Fruit fly (Drosophila melanogaster) whole organism, embryonic: ENCODE results near the gene Dap160.
A peak's percentile ranks its signal among the peaks of the same experiment; 100 is the strongest.

ENCODE experiments used
- CG10462 ChIP-seq: fragments of 200-800 bp; sonication (Bioruptor generic); optimal IDR thresholded peaks from 2 replicates; lab custom pipeline; 2016; ENCODE audit warnings: missing biosample characterization, missing genetic modification characterization
- CG12659 ChIP-seq: fragments of 200-800 bp; sonication (Bioruptor generic); optimal IDR thresholded peaks from 3 replicates; lab custom pipeline; 2017; ENCODE audit warnings: mild to moderate bottlenecking, missing biosample characterization, missing genetic modification reagents, missing genetic modification characterization
- CG12942 ChIP-seq: fragments of 200-800 bp; sonication (Bioruptor generic); optimal IDR thresholded peaks from 3 replicates; lab custom pipeline; 2016; ENCODE audit warnings: missing biosample characterization, missing genetic modification characterization
- CG13424 ChIP-seq: fragments of 200-800 bp; sonication (Bioruptor generic); optimal IDR thresholded peaks from 2 replicates; lab custom pipeline; 2019; ENCODE audit warnings: missing biosample characterization, mild to moderate bottlenecking, missing genetic modification characterization, moderate library complexity
- CG14050 ChIP-seq: fragments of 200-800 bp; sonication (Bioruptor generic); IDR thresholded peaks from 3 replicates; pipeline ENCODE4 v1.3.6; 2022; ENCODE audit warnings: missing biosample characterization, missing genetic modification characterization
- CG14441 ChIP-seq: fragments of 200-800 bp; sonication (Bioruptor generic); IDR thresholded peaks from 2 replicates; pipeline ENCODE4 v1.3.6; 2022; ENCODE audit warnings: missing biosample characterization, missing genetic modification characterization
- CG15696 ChIP-seq: fragments of 200-800 bp; sonication (Bioruptor generic); optimal IDR thresholded peaks from 2 replicates; lab custom pipeline; 2019; ENCODE audit warnings: missing biosample characterization, mild to moderate bottlenecking, missing genetic modification characterization, moderate library complexity
- CG2120 ChIP-seq: fragments of 200-800 bp; sonication (Bioruptor generic); optimal IDR thresholded peaks from 3 replicates; lab custom pipeline; 2016; ENCODE audit warnings: missing biosample characterization, missing genetic modification characterization
- CG31365 ChIP-seq: fragments of 200-800 bp; sonication (Bioruptor generic); optimal IDR thresholded peaks from 2 replicates; lab custom pipeline; 2018; ENCODE audit warnings: missing biosample characterization, mild to moderate bottlenecking, missing genetic modification characterization
- CG33557 ChIP-seq: fragments of 200-800 bp; sonication (Bioruptor generic); optimal IDR thresholded peaks from 2 replicates; lab custom pipeline; 2019; ENCODE audit warnings: missing biosample characterization, mild to moderate bottlenecking, missing genetic modification characterization, moderate library complexity
- CG3847 ChIP-seq: fragments of 200-800 bp; sonication (Bioruptor generic); IDR thresholded peaks from 2 replicates; pipeline ENCODE4 v1.3.6; 2022; ENCODE audit warnings: missing biosample characterization, missing genetic modification characterization
- CG4854 ChIP-seq: fragments of 200-800 bp; sonication (Bioruptor generic); optimal IDR thresholded peaks from 2 replicates; lab custom pipeline; 2016; ENCODE audit warnings: missing biosample characterization, missing genetic modification characterization, inconsistent platforms
- CG6175 ChIP-seq: fragments of 200-800 bp; sonication (Bioruptor generic); IDR thresholded peaks from 3 replicates; pipeline ENCODE4 v1.3.6; 2022; ENCODE audit warnings: missing biosample characterization, missing genetic modification characterization
- CG6683 ChIP-seq: fragments of 200-800 bp; sonication (Bioruptor generic); optimal IDR thresholded peaks from 2 replicates; lab custom pipeline; 2017; ENCODE audit warnings: missing biosample characterization, mild to moderate bottlenecking, missing genetic modification characterization, missing genetic modification reagents
- CG7372 ChIP-seq: fragments of 200-800 bp; sonication (Bioruptor generic); IDR thresholded peaks from 2 replicates; pipeline ENCODE4 v1.3.6; 2022; ENCODE audit warnings: missing biosample characterization, missing genetic modification characterization
- D ChIP-seq, 2 experiments: fragments of 200-800 bp in 1 of 2; fragments of >200 bp in 1 of 2; sonication (Bioruptor generic) in 1 of 2; optimal IDR thresholded peaks; 2 replicates in 1 of 2; 3 replicates in 1 of 2; lab custom pipeline; 2017; ENCODE audit warnings: mild to moderate bottlenecking in 1 of 2, missing biosample characterization in 1 of 2, missing genetic modification characterization in 1 of 2, missing genetic modification reagents in 1 of 2
- Deaf1 ChIP-seq: fragments of 200-800 bp; optimal IDR thresholded peaks from 3 replicates; lab custom pipeline; 2019; ENCODE audit warnings: missing biosample characterization, mild to moderate bottlenecking, missing genetic modification characterization, moderate library complexity
- Doc2 ChIP-seq: fragments of 200-800 bp; sonication (Bioruptor generic); IDR thresholded peaks from 2 replicates; pipeline ENCODE4 v1.3.6; 2022; ENCODE audit warnings: missing biosample characterization, missing genetic modification characterization
- Doc3 ChIP-seq: fragments of 200-800 bp; sonication (Bioruptor generic); IDR thresholded peaks from 3 replicates; pipeline ENCODE4 v1.3.6; 2022; ENCODE audit warnings: missing biosample characterization, missing genetic modification characterization; ENCODE audit not compliant: partially characterized antibody
- Dp ChIP-seq: fragments of 200-800 bp; sonication (Bioruptor generic); optimal IDR thresholded peaks from 2 replicates; lab custom pipeline; 2018; ENCODE audit warnings: missing biosample characterization, mild to moderate bottlenecking, missing genetic modification characterization, moderate library complexity
- ERR ChIP-seq: fragments of 200-800 bp; sonication (Bioruptor generic); optimal IDR thresholded peaks from 2 replicates; lab custom pipeline; 2016; ENCODE audit warnings: missing biosample characterization, missing genetic modification characterization
- Fer1 ChIP-seq: fragments of 200-800 bp; sonication (Bioruptor generic); optimal IDR thresholded peaks from 2 replicates; lab custom pipeline; 2017; ENCODE audit warnings: missing biosample characterization, mild to moderate bottlenecking, missing genetic modification characterization
- Hand ChIP-seq: fragments of 200-800 bp; sonication (Bioruptor generic); optimal IDR thresholded peaks from 2 replicates; lab custom pipeline; 2017; ENCODE audit warnings: mild to moderate bottlenecking, missing biosample characterization, missing genetic modification reagents, missing genetic modification characterization
- Hr51 ChIP-seq, 2 experiments: fragments of 200-800 bp; sonication (Bioruptor generic); optimal IDR thresholded peaks; 2 replicates in 1 of 2; 3 replicates in 1 of 2; lab custom pipeline; 2016 to 2018; ENCODE audit warnings: missing biosample characterization in 2 of 2, missing genetic modification characterization in 2 of 2, mild to moderate bottlenecking in 1 of 2, moderate library complexity in 1 of 2
- Lhr ChIP-seq: fragments of 200-800 bp; sonication (Bioruptor generic); optimal IDR thresholded peaks from 3 replicates; lab custom pipeline; 2017; ENCODE audit warnings: mild to moderate bottlenecking, missing biosample characterization, missing genetic modification reagents, missing genetic modification characterization
- Lpt ChIP-seq: fragments of >200 bp; optimal IDR thresholded peaks from 2 replicates; lab custom pipeline; 2018; ENCODE audit warnings: missing biosample characterization, missing genetic modification characterization
- NC2α ChIP-seq: fragments of 200-800 bp; sonication (Bioruptor generic); optimal IDR thresholded peaks from 2 replicates; lab custom pipeline; 2016; ENCODE audit warnings: missing biosample characterization, missing genetic modification characterization
- Oli ChIP-seq: fragments of 200-800 bp; sonication (Bioruptor generic); optimal IDR thresholded peaks from 2 replicates; lab custom pipeline; 2018; ENCODE audit warnings: missing biosample characterization, mild to moderate bottlenecking, missing genetic modification characterization, moderate library complexity
- Ptx1 ChIP-seq: fragments of 200-800 bp; sonication (Bioruptor generic); IDR thresholded peaks from 2 replicates; pipeline ENCODE4 v1.3.6; 2022; ENCODE audit warnings: missing biosample characterization, missing genetic modification characterization
- Ravus ChIP-seq: fragments of 200-800 bp; sonication (Bioruptor generic); IDR thresholded peaks from 2 replicates; pipeline ENCODE4 v1.3.6; 2022; ENCODE audit warnings: missing biosample characterization, missing genetic modification characterization
- Side ChIP-seq: fragments of 200-800 bp; sonication (Bioruptor generic); optimal IDR thresholded peaks from 2 replicates; lab custom pipeline; 2016; ENCODE audit warnings: missing biosample characterization, missing genetic modification characterization
- YL-1 ChIP-seq: fragments of 200-800 bp; sonication (Bioruptor generic); optimal IDR thresholded peaks from 3 replicates; lab custom pipeline; 2017; ENCODE audit warnings: missing biosample characterization, mild to moderate bottlenecking, missing genetic modification characterization
- abd-A ChIP-seq: fragments of 200-800 bp; sonication (Bioruptor generic); optimal IDR thresholded peaks from 3 replicates; lab custom pipeline; 2019; ENCODE audit warnings: missing biosample characterization, mild to moderate bottlenecking, missing genetic modification characterization, moderate library complexity
- az2 ChIP-seq: fragments of 200-800 bp; sonication (Bioruptor generic); optimal IDR thresholded peaks from 3 replicates; lab custom pipeline; 2016; ENCODE audit warnings: missing biosample characterization, missing genetic modification characterization
- br ChIP-seq: fragments of >200 bp; optimal IDR thresholded peaks from 2 replicates; lab custom pipeline; 2017
- bsh ChIP-seq, 2 experiments: fragments of 200-800 bp; sonication (Bioruptor generic); optimal IDR thresholded peaks; 2 replicates each; lab custom pipeline; 2017 to 2018; ENCODE audit warnings: mild to moderate bottlenecking in 2 of 2, missing biosample characterization in 2 of 2, missing genetic modification characterization in 2 of 2, moderate library complexity in 1 of 2
- cad ChIP-seq: fragments of >200 bp; optimal IDR thresholded peaks from 2 replicates; lab custom pipeline; 2017; ENCODE audit warnings: missing biosample characterization, missing genetic modification characterization
- chif ChIP-seq, 2 experiments: fragments of 200-800 bp; sonication (Bioruptor generic); optimal IDR thresholded peaks; 3 replicates each; lab custom pipeline; 2016; ENCODE audit warnings: missing biosample characterization in 2 of 2, missing genetic modification characterization in 2 of 2
- crol ChIP-seq: fragments of 200-800 bp; sonication (Bioruptor generic); IDR thresholded peaks from 2 replicates; pipeline ENCODE4 v1.3.6; 2022; ENCODE audit warnings: missing biosample characterization, missing genetic modification characterization
- dpn ChIP-seq, 2 experiments: fragments of 200-800 bp; sonication (Bioruptor generic); optimal IDR thresholded peaks; 3 replicates each; lab custom pipeline; 2016; ENCODE audit warnings: missing biosample characterization in 2 of 2, missing genetic modification characterization in 2 of 2
- emc ChIP-seq: fragments of 200-800 bp; sonication (Bioruptor generic); optimal IDR thresholded peaks from 2 replicates; lab custom pipeline; 2016; ENCODE audit warnings: missing biosample characterization, missing genetic modification characterization
- eyg ChIP-seq: fragments of 200-800 bp; sonication (Bioruptor generic); optimal IDR thresholded peaks from 3 replicates; lab custom pipeline; 2016; ENCODE audit warnings: missing biosample characterization, missing genetic modification characterization
- gfzf ChIP-seq: fragments of 200-800 bp; sonication (Bioruptor generic); optimal IDR thresholded peaks from 2 replicates; lab custom pipeline; 2016; ENCODE audit warnings: missing biosample characterization, mild to moderate bottlenecking, missing genetic modification characterization, moderate library complexity
- gsb ChIP-seq: fragments of 200-800 bp; sonication (Bioruptor generic); IDR thresholded peaks from 2 replicates; pipeline ENCODE4 v1.3.6; 2022; ENCODE audit warnings: missing biosample characterization, missing genetic modification characterization
- klu ChIP-seq: fragments of 200-800 bp; sonication (Bioruptor generic); IDR thresholded peaks from 2 replicates; pipeline ENCODE4 v1.3.6; 2022; ENCODE audit warnings: missing biosample characterization, missing genetic modification characterization
- mirr ChIP-seq: fragments of 200-800 bp; sonication (Bioruptor generic); optimal IDR thresholded peaks from 3 replicates; lab custom pipeline; 2018; ENCODE audit warnings: missing biosample characterization, mild to moderate bottlenecking, missing genetic modification characterization
- nerfin-1 ChIP-seq: fragments of 200-800 bp; sonication (Bioruptor generic); optimal IDR thresholded peaks from 3 replicates; lab custom pipeline; 2019; ENCODE audit warnings: missing biosample characterization, mild to moderate bottlenecking, missing genetic modification characterization, moderate library complexity
- pfk ChIP-seq: fragments of 200-800 bp; sonication (Bioruptor generic); optimal IDR thresholded peaks from 2 replicates; lab custom pipeline; 2018; ENCODE audit warnings: missing biosample characterization, mild to moderate bottlenecking, missing genetic modification characterization, moderate library complexity
- ro ChIP-seq: fragments of 200-800 bp; sonication (Bioruptor generic); IDR thresholded peaks from 2 replicates; pipeline ENCODE4 v1.3.6; 2022; ENCODE audit warnings: missing biosample characterization, missing genetic modification characterization
- tx ChIP-seq: fragments of 200-800 bp; sonication (Bioruptor generic); optimal IDR thresholded peaks from 2 replicates; lab custom pipeline; 2016; ENCODE audit warnings: missing biosample characterization, missing genetic modification characterization
- vnd ChIP-seq: fragments of 200-800 bp; sonication (Bioruptor generic); IDR thresholded peaks from 3 replicates; pipeline ENCODE4 v1.3.6; 2022; ENCODE audit warnings: missing biosample characterization, missing genetic modification characterization; ENCODE audit not compliant: partially characterized antibody

The Dap160 gene

DNA sequence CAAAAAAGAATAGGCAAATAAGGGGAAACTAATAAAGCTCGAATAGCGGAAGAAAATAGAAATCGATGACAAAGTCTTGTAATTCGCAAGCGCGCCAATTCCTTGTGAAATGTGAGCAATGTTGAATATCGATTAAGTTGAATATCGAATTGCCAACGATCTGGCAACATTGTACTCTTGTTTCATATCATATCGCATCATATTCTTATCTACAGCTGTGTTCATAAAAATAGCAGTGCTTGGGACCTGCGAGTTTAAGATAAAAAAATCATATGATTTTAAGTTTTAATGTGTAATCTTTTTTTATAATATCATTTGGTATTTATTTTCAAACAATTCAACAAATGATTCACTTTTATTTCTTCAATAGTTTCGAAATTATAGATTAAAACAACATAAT lies 6.9 kb upstream of the Dap160 start (continued):
- TF ChIP-seq CG7372 (GFP tag; lab: Robert Waterston, UW), result no peak
- no peak for TF ChIP-seq gsb (GFP tag; lab: Robert Waterston, UW)
- TF ChIP-seq tx (GFP tag; lab: Kevin White, UChicago), result no peak
- TF ChIP-seq gfzf (GFP tag; lab: Kevin White, UChicago), result no peak
- TF ChIP-seq pfk (GFP tag; lab: Kevin White, UChicago), result no peak
- TF ChIP-seq Fer1 (GFP tag; lab: Kevin White, UChicago), result peak; percentile 42
- no peak for TF ChIP-seq cad (GFP tag; lab: Kevin White, UChicago)
- peak; percentile 70 for TF ChIP-seq Lhr (GFP tag; lab: Kevin White, UChicago)
- peak; percentile 65 for TF ChIP-seq CG2120
- TF ChIP-seq CG31365 (tag; lab: Kevin White, UChicago), result no peak
- TF ChIP-seq br (lab: Kevin White, UChicago), result no peak
- TF ChIP-seq az2 (GFP tag; lab: Kevin White, UChicago), result peak; percentile 49
- TF ChIP-seq klu (GFP tag; lab: Robert Waterston, UW), result no peak
- TF ChIP-seq Lpt (GFP tag; lab: Kevin White, UChicago), result no peak
- TF ChIP-seq CG15696, result peak; percentile 28
- no peak for TF ChIP-seq CG14050 (GFP tag; lab: Robert Waterston, UW)
- TF ChIP-seq eyg (GFP tag; lab: Kevin White, UChicago), result no peak
- peak; percentile 30 for TF ChIP-seq CG12942 (GFP tag; lab: Kevin White, UChicago)
- peak; percentile 71 for TF ChIP-seq CG12659 (GFP tag; lab: Kevin White, UChicago)
- no peak for TF ChIP-seq NC2α (GFP tag; lab: Kevin White, UChicago)
- no peak for TF ChIP-seq CG6175 (GFP tag; lab: Robert Waterston, UW)
- TF ChIP-seq Side (GFP tag; lab: Kevin White, UChicago), result no peak
- TF ChIP-seq bsh (GFP tag; optimal IDR thresholded peaks at IDR 0.05; lab: Kevin White, UChicago), result peak in 1 of 2 experiments; percentile 67
- no peak for TF ChIP-seq Ravus (GFP tag; lab: Robert Waterston, UW)
- no peak for TF ChIP-seq ERR (GFP tag; lab: Kevin White, UChicago)
- TF ChIP-seq CG33557, result peak; percentile 21
- TF ChIP-seq CG3847 (GFP tag; lab: Robert Waterston, UW), result peak; percentile 63
- TF ChIP-seq CG6683 (GFP tag; lab: Kevin White, UChicago), result no peak
- no peak for TF ChIP-seq Oli (tag; lab: Kevin White, UChicago)
- TF ChIP-seq mirr, result no peak
- TF ChIP-seq Hr51 (GFP tag; optimal IDR thresholded peaks at IDR 0.05; lab: Kevin White, UChicago), result peak in 1 of 2 experiments; percentile 70
- TF ChIP-seq Hand, result no peak
- TF ChIP-seq D (optimal IDR thresholded peaks at IDR 0.05; lab: Kevin White, UChicago), result no peak
- no peak for TF ChIP-seq D (GFP tag; optimal IDR thresholded peaks at IDR 0.05; lab: Kevin White, UChicago)
- no peak for TF ChIP-seq CG14441
- peak; percentile 84 for TF ChIP-seq Dp (GFP tag; lab: Kevin White, UChicago)
- TF ChIP-seq YL-1, result no peak
- TF ChIP-seq Doc2 (GFP tag; lab: Robert Waterston, UW), result no peak
- no peak for TF ChIP-seq CG4854
- TF ChIP-seq CG10462 (GFP tag; lab: Kevin White, UChicago), result no peak
- peak; percentile 63; the same call in 2 of the 3 replicates for TF ChIP-seq Doc3 (GFP tag; lab: Robert Waterston, UW)
- TF ChIP-seq Ptx1 (GFP tag; lab: Robert Waterston, UW), result no peak; the same call in 1 of the 2 replicates
- peak; percentile 37 for TF ChIP-seq CG13424
- peak; percentile 27 for TF ChIP-seq nerfin-1 (tag; lab: Kevin White, UChicago)
- no peak for TF ChIP-seq Deaf1 (tag; lab: Kevin White, UChicago)
- TF ChIP-seq vnd (GFP tag; lab: Robert Waterston, UW), result 0 out of 3 replicates have a peak, but pooled peaks have one; percentile 31
- TF ChIP-seq abd-A (tag; lab: Kevin White, UChicago), result no peak
- peak; percentile 36 to 49 for TF ChIP-seq dpn (GFP tag; optimal IDR thresholded peaks at IDR 0.05; lab: Kevin White, UChicago)
- no peak for TF ChIP-seq chif (GFP tag; optimal IDR thresholded peaks at IDR 0.05; lab: Kevin White, UChicago)
- no peak for TF ChIP-seq ro
- no peak for TF ChIP-seq emc (GFP tag; lab: Kevin White, UChicago)
- TF ChIP-seq crol (GFP tag; lab: Robert Waterston, UW), result no peak
